Worm (Caenorhabditis elegans): Measurements from ENCODE around the gene srw-66.

The srw-66 gene

ce11 chrII:1246855-1247259, 24.9 kb downstream of the srw-66 start:
- TF ChIP-seq T07F8.4 (tag; optimal IDR thresholded peaks at IDR 0.05) (no peak), snpc-4 (GFP tag; optimal IDR thresholded peaks at IDR 0.05) (no peak), snpc-4 (tag; optimal IDR thresholded peaks at IDR 0.05) (peak in 2 of 4 experiments; percentile 26 to 32), lsy-27 (tag; optimal IDR thresholded peaks at IDR 0.05; ENCODE audit: borderline replicate concordance, insufficient read depth) (no peak), sdz-38 (tag; optimal IDR thresholded peaks at IDR 0.05) (no peak), ceh-100 (GFP tag; IDR thresholded peaks at IDR 0.05) (no peak), tbx-9 (tag; optimal IDR thresholded peaks at IDR 0.05; ENCODE audit: borderline replicate concordance) (no peak), ceh-91 (GFP tag; IDR thresholded peaks at IDR 0.05) (no peak), ceh-27 (GFP tag; optimal IDR thresholded peaks at IDR 0.05) (peak; percentile 71), rec-8 (tag; optimal IDR thresholded peaks at IDR 0.05) (no peak), nhr-179 (tag; optimal IDR thresholded peaks at IDR 0.05) (no peak), attf-6 (GFP tag; IDR thresholded peaks at IDR 0.05) (no peak), cebp-1 (GFP tag; IDR thresholded peaks at IDR 0.05) (no peak), cebp-1 (tag; optimal IDR thresholded peaks at IDR 0.05) (no peak), lir-1 (GFP tag; conservative IDR thresholded peaks at IDR 0.05) (0 out of 2 replicates have a peak, but pooled peaks have one; percentile 24), Y79H2A.3 (GFP tag; conservative IDR thresholded peaks at IDR 0.05) (no peak), Y53F4B.3 (GFP tag; IDR thresholded peaks at IDR 0.05) (no peak), zfh-2 (GFP tag; conservative IDR thresholded peaks at IDR 0.05) (peak; percentile 98), sea-2 (GFP tag; IDR thresholded peaks at IDR 0.05) (0 out of 2 replicates have a peak, but pooled peaks have one; percentile 46), egrh-3 (GFP tag; IDR thresholded peaks at IDR 0.05) (peak; percentile 94), nfyb-1 (GFP tag; IDR thresholded peaks at IDR 0.05) (peak; percentile 43; the same call in 1 of the 2 replicates), F23B12.7 (tag; optimal IDR thresholded peaks at IDR 0.05; ENCODE audit: insufficient read depth) (no peak), ztf-6 (GFP tag; IDR thresholded peaks at IDR 0.05) (no peak), F49E8.2 (tag; optimal IDR thresholded peaks at IDR 0.05; ENCODE audit: insufficient read depth) (no peak), hmg-1.2 (GFP tag; IDR thresholded peaks at IDR 0.05) (peak; percentile 76), athp-1 (tag; optimal IDR thresholded peaks at IDR 0.05) (no peak), C17E4.6 (GFP tag; IDR thresholded peaks at IDR 0.05) (no peak), ccch-3 (GFP tag; optimal IDR thresholded peaks at IDR 0.05) (no peak), chd-7 (tag; optimal IDR thresholded peaks at IDR 0.05) (peak; percentile 72), die-1 (tag; optimal IDR thresholded peaks at IDR 0.05) (no peak), K12H6.12 (tag; optimal IDR thresholded peaks at IDR 0.05) (peak; percentile 60), ZK185.1 (tag; optimal IDR thresholded peaks at IDR 0.05; ENCODE audit: poor library complexity, severe bottlenecking) (no peak), nhr-80 (tag; optimal IDR thresholded peaks at IDR 0.05) (peak; percentile 83), madf-3 (GFP tag; IDR thresholded peaks at IDR 0.05) (no peak), lin-26 (GFP tag; IDR thresholded peaks at IDR 0.05) (peak; percentile 52; the same call in 1 of the 2 replicates), him-1 (tag; optimal IDR thresholded peaks at IDR 0.05) (no peak), mes-4 (tag; optimal IDR thresholded peaks at IDR 0.05) (no peak), sptf-2 (GFP tag; optimal IDR thresholded peaks at IDR 0.05) (no peak), egl-18 (GFP tag; IDR thresholded peaks at IDR 0.05) (0 out of 2 replicates have a peak, but pooled peaks have one; percentile 39), B0336.3 (GFP tag; IDR thresholded peaks at IDR 0.05) (peak; percentile 83; the same call in 1 of the 2 replicates), hlh-12 (tag; optimal IDR thresholded peaks at IDR 0.05) (no peak), D2030.7 (GFP tag; IDR thresholded peaks at IDR 0.05) (no peak), madf-10 (tag; optimal IDR thresholded peaks at IDR 0.05) (peak; percentile 38), Y95B8A.8 (GFP tag; IDR thresholded peaks at IDR 0.05) (no peak), Y56A3A.18 (GFP tag; IDR thresholded peaks at IDR 0.05) (0 out of 2 replicates have a peak, but pooled peaks have one; percentile 58), attf-5 (GFP tag; optimal IDR thresholded peaks at IDR 0.05) (peak; percentile 54), nhr-90 (tag; optimal IDR thresholded peaks at IDR 0.05) (no peak), repo-1 (tag; optimal IDR thresholded peaks at IDR 0.05) (peak; percentile 7)
